Worm (Caenorhabditis elegans) whole organism, L4 larva: ENCODE measurements around the gene nhr-14.

ENCODE experiments used
- D1046.2 ChIP-seq: fragments of 200-800 bp; sonication (Bioruptor generic); IDR thresholded peaks from 2 replicates; pipeline ENCODE4 v1.3.6; 2022; ENCODE audit warnings: missing genetic modification characterization, missing compliant biosample characterization
- F49E8.2 ChIP-seq: sonication (generic microtip); optimal IDR thresholded peaks from 2 replicates; lab custom pipeline; 2016; ENCODE audit warnings: missing compliant biosample characterization, mild to moderate bottlenecking, missing genetic modification characterization, borderline replicate concordance
- R02D3.7 ChIP-seq: fragments of 150-350 bp; sonication (generic microtip); optimal IDR thresholded peaks from 3 replicates; lab custom pipeline; 2014; ENCODE audit warnings: missing biosample characterization, missing genetic modification characterization
- T20F7.1 ChIP-seq: fragments of 200-800 bp; sonication (Bioruptor generic); optimal IDR thresholded peaks from 2 replicates; lab custom pipeline; 2018; ENCODE audit warnings: mild to moderate bottlenecking, missing genetic modification characterization, missing compliant biosample characterization
- Y75B8A.6 ChIP-seq: fragments of 200-800 bp; sonication (Bioruptor generic); IDR thresholded peaks from 2 replicates; pipeline ENCODE4 v1.3.6; 2022; ENCODE audit warnings: missing genetic modification reagents, missing genetic modification characterization, missing compliant biosample characterization
- aha-1 ChIP-seq: fragments of 150-350 bp; peaks from one replicate; lab custom pipeline; 2014; ENCODE audit warnings: missing biosample characterization, missing genetic modification characterization
- attf-4 ChIP-seq: sonication (generic microtip); optimal IDR thresholded peaks from 3 replicates; lab custom pipeline; 2017; ENCODE audit warnings: missing biosample characterization, missing genetic modification characterization
- ceh-20 ChIP-seq: fragments of 200-800 bp; sonication (Bioruptor generic); IDR thresholded peaks from 2 replicates; pipeline ENCODE4 v1.3.6; 2022; ENCODE audit warnings: missing genetic modification reagents, missing genetic modification characterization, missing compliant biosample characterization
- ceh-44 ChIP-seq: fragments of 200-800 bp; sonication (Bioruptor generic); IDR thresholded peaks from 2 replicates; pipeline ENCODE4 v1.3.6; 2022; ENCODE audit warnings: missing genetic modification reagents, missing genetic modification characterization, missing compliant biosample characterization
- ces-1 ChIP-seq: fragments of 150-350 bp; sonication (generic microtip); optimal IDR thresholded peaks from 4 replicates; lab custom pipeline; 2014; ENCODE audit warnings: missing biosample characterization, missing genetic modification reagents, missing genetic modification characterization
- daf-16 ChIP-seq, 3 experiments: sonication (generic microtip); optimal IDR thresholded peaks; 2 replicates each; lab custom pipeline; 2016 to 2017; ENCODE audit warnings: missing genetic modification characterization in 3 of 3, missing genetic modification reagents in 3 of 3, mild to moderate bottlenecking in 2 of 3, missing compliant biosample characterization in 2 of 3, missing biosample characterization in 1 of 3, moderate library complexity in 1 of 3
- daf-8 ChIP-seq: fragments of 200-800 bp; sonication (Bioruptor generic); IDR thresholded peaks from 2 replicates; pipeline ENCODE4 v1.3.6; 2022; ENCODE audit warnings: missing genetic modification characterization, missing compliant biosample characterization
- dmd-6 ChIP-seq: fragments of 200-800 bp; sonication (Bioruptor generic); IDR thresholded peaks from 2 replicates; pipeline ENCODE4 v1.3.6; 2022; ENCODE audit warnings: missing genetic modification reagents, missing genetic modification characterization, missing compliant biosample characterization
- dmd-8 ChIP-seq: fragments of 200-800 bp; sonication (Bioruptor generic); IDR thresholded peaks from 2 replicates; pipeline ENCODE4 v1.3.6; 2022; ENCODE audit warnings: missing genetic modification characterization, missing compliant biosample characterization
- dve-1 ChIP-seq: sonication (generic microtip); optimal IDR thresholded peaks from 2 replicates; lab custom pipeline; 2017; ENCODE audit warnings: antibody characterized with exemption, mild to moderate bottlenecking, missing genetic modification characterization, missing compliant biosample characterization; ENCODE audit not compliant: insufficient read depth
- egl-43 ChIP-seq: fragments of 200-800 bp; sonication (Bioruptor generic); IDR thresholded peaks from 2 replicates; pipeline ENCODE4 v1.3.6; 2022; ENCODE audit warnings: missing genetic modification reagents, missing genetic modification characterization, missing compliant biosample characterization
- fos-1 ChIP-seq: fragments of 150-350 bp; optimal IDR thresholded peaks from 2 replicates; lab custom pipeline; 2014; ENCODE audit warnings: missing biosample characterization, missing genetic modification characterization
- gei-8 ChIP-seq: fragments of 200-800 bp; sonication (Bioruptor generic); optimal IDR thresholded peaks from 2 replicates; lab custom pipeline; 2018; ENCODE audit warnings: mild to moderate bottlenecking, missing genetic modification characterization, missing compliant biosample characterization
- hlh-11 ChIP-seq: fragments of 200-800 bp; sonication (Bioruptor generic); optimal IDR thresholded peaks from 2 replicates; lab custom pipeline; 2018; ENCODE audit warnings: mild to moderate bottlenecking, missing genetic modification characterization, missing compliant biosample characterization
- lin-39 ChIP-seq: fragments of 150-350 bp; optimal IDR thresholded peaks from 2 replicates; lab custom pipeline; 2014; ENCODE audit warnings: missing biosample characterization, missing genetic modification reagents, missing genetic modification characterization
- madf-5 ChIP-seq, 2 experiments: fragments of 200-800 bp; sonication (Bioruptor generic); IDR thresholded peaks; 2 replicates each; pipeline ENCODE4 v1.3.6; 2022; ENCODE audit warnings: missing compliant biosample characterization in 2 of 2, missing genetic modification characterization in 2 of 2
- mxl-2 ChIP-seq: fragments of 200-800 bp; sonication (Bioruptor generic); conservative IDR thresholded peaks from 2 replicates; pipeline ENCODE4 v1.3.6; 2022; ENCODE audit warnings: missing genetic modification reagents, missing genetic modification characterization, missing compliant biosample characterization
- nhr-25 ChIP-seq: sonication (generic microtip); optimal IDR thresholded peaks from 2 replicates; lab custom pipeline; 2017; ENCODE audit warnings: missing genetic modification characterization, mild to moderate bottlenecking, missing compliant biosample characterization, antibody characterized with exemption, moderate library complexity, borderline replicate concordance; ENCODE audit not compliant: insufficient read depth
- nhr-28 ChIP-seq: fragments of 150-350 bp; optimal IDR thresholded peaks from 2 replicates; lab custom pipeline; 2014; ENCODE audit warnings: missing biosample characterization, missing genetic modification characterization
- nhr-41 ChIP-seq: fragments of 200-800 bp; sonication (Bioruptor generic); IDR thresholded peaks from 2 replicates; pipeline ENCODE4 v1.3.6; 2022; ENCODE audit warnings: missing genetic modification reagents, missing genetic modification characterization, missing compliant biosample characterization
- nhr-6 ChIP-seq: fragments of 150-350 bp; optimal IDR thresholded peaks from 2 replicates; lab custom pipeline; 2014; ENCODE audit warnings: missing biosample characterization, missing genetic modification characterization
- nhr-77 ChIP-seq: fragments of 150-350 bp; optimal IDR thresholded peaks from 2 replicates; lab custom pipeline; 2014; ENCODE audit warnings: missing biosample characterization, missing genetic modification characterization
- php-3 ChIP-seq: fragments of 200-800 bp; sonication (Bioruptor generic); IDR thresholded peaks from 2 replicates; pipeline ENCODE4 v1.3.6; 2022; ENCODE audit warnings: missing genetic modification reagents, missing genetic modification characterization, missing compliant biosample characterization
- pqm-1 ChIP-seq: sonication (generic microtip); optimal IDR thresholded peaks from 2 replicates; lab custom pipeline; 2017; ENCODE audit warnings: missing biosample characterization, missing genetic modification characterization
- snpc-1.2 ChIP-seq: fragments of 200-800 bp; sonication (Bioruptor generic); IDR thresholded peaks from 2 replicates; pipeline ENCODE4 v1.3.6; 2022; ENCODE audit warnings: missing genetic modification reagents, missing genetic modification characterization, missing compliant biosample characterization
- spr-1 ChIP-seq: sonication (generic microtip); optimal IDR thresholded peaks from 2 replicates; lab custom pipeline; 2016; ENCODE audit warnings: mild to moderate bottlenecking, missing genetic modification characterization, missing compliant biosample characterization
- unc-130 ChIP-seq: sonication (generic microtip); optimal IDR thresholded peaks from 2 replicates; lab custom pipeline; 2016; ENCODE audit warnings: missing genetic modification reagents, missing genetic modification characterization, missing compliant biosample characterization
- unc-39 ChIP-seq: sonication (generic microtip); optimal IDR thresholded peaks from 2 replicates; lab custom pipeline; 2017; ENCODE audit warnings: missing biosample characterization, missing genetic modification characterization
- unc-62 ChIP-seq, 3 experiments: fragments of 150-350 bp in 1 of 3; sonication (generic microtip); optimal IDR thresholded peaks in 2 of 3; peaks in 1 of 3; 1 replicate in 1 of 3; 2 replicates in 2 of 3; lab custom pipeline; 2014 to 2017; ENCODE audit warnings: missing biosample characterization in 3 of 3, missing genetic modification characterization in 3 of 3, missing genetic modification reagents in 3 of 3, missing genotype in 1 of 3
- zfp-2 ChIP-seq: sonication (generic microtip); optimal IDR thresholded peaks from 2 replicates; lab custom pipeline; 2016; ENCODE audit warnings: mild to moderate bottlenecking, missing genetic modification characterization, missing compliant biosample characterization
- ztf-11 ChIP-seq: fragments of 150-350 bp; optimal IDR thresholded peaks from 2 replicates; lab custom pipeline; 2014; ENCODE audit warnings: missing biosample characterization, missing genetic modification characterization
- ztf-7 ChIP-seq: fragments of 150-350 bp; optimal IDR thresholded peaks from 2 replicates; lab custom pipeline; 2014; ENCODE audit warnings: missing biosample characterization, missing genetic modification characterization

nhr-14 gene

DNA sequence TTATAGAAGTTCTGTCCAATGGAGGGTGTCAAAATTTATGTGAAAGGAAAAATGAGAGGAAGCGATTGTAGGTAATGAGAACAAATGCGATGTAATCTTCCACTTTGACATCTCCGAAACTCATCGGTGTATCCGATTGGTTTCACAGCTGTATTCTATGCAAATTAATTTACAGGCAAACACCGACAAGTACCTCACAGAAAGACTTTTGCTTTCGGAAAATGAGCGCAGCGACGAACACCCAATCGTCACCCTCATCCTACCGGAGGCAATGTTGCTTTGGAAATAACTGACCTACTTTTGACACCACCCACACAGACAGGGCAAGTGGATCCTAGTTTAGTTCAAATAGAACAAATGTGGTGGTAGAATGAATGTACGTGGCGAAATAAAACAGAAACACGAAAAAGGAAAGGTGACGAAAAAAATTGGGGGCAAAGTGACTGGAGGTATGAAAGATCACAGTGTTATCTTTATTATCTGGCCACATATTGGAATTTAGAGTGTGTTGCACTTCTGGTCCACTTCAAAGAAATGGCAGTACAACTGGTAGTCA is 12.0 kb downstream of the nhr-14 start:
- TF ChIP-seq aha-1 = peak; percentile 94
- TF ChIP-seq hlh-11 (tag; lab: Kevin White, UChicago) = no peak
- peak in 1 of 2 experiments; percentile 57 for TF ChIP-seq unc-62 (GFP tag; optimal IDR thresholded peaks at IDR 0.05 in 1 of 2; lab: Kevin White, UChicago)
- TF ChIP-seq unc-62 (tag; optimal IDR thresholded peaks at IDR 0.05; lab: Kevin White, UChicago) = no peak
- TF ChIP-seq, all 104 proteins: peak for 2

ce11 chrX:8463085-8463645 is 12.8 kb downstream of the nhr-14 start, which contains the start of gene F16F9.4:
Gene F16F9.4 (minus strand): TSS chrX:8463360.
- peak; percentile 64 for TF ChIP-seq dve-1 (tag; lab: Kevin White, UChicago)
- peak; percentile 6 for TF ChIP-seq hlh-11 (tag; lab: Kevin White, UChicago)
- peak; percentile 37 for TF ChIP-seq dmd-6 (GFP tag; lab: Robert Waterston, UW)
- TF ChIP-seq nhr-77 (tag; lab: Kevin White, UChicago) = peak; percentile 51
- peak; percentile 92 for TF ChIP-seq nhr-28 (tag; lab: Kevin White, UChicago)
- TF ChIP-seq pqm-1 (tag; lab: Kevin White, UChicago) = peak; percentile 55
- TF ChIP-seq aha-1 = peak; percentile 94
- no peak for TF ChIP-seq unc-130
- TF ChIP-seq D1046.2 = no peak
- TF ChIP-seq daf-8 (GFP tag; lab: Robert Waterston, UW) = no peak
- TF ChIP-seq ceh-44 (GFP tag; lab: Robert Waterston, UW) = no peak
- TF ChIP-seq ztf-7 = no peak
- TF ChIP-seq mxl-2 (GFP tag; lab: Robert Waterston, UW) = no peak
- TF ChIP-seq dmd-8 (GFP tag; lab: Robert Waterston, UW) = no peak
- TF ChIP-seq spr-1 (tag; lab: Kevin White, UChicago) = no peak
- TF ChIP-seq R02D3.7 (tag; lab: Kevin White, UChicago) = no peak
- no peak for TF ChIP-seq Y75B8A.6
- no peak for TF ChIP-seq daf-16 (GFP tag; optimal IDR thresholded peaks at IDR 0.05; lab: Kevin White, UChicago)
- TF ChIP-seq daf-16 (tag; optimal IDR thresholded peaks at IDR 0.05; lab: Kevin White, UChicago) = peak; percentile 33
- TF ChIP-seq nhr-6 (tag; lab: Kevin White, UChicago) = no peak
- TF ChIP-seq ces-1 = no peak

DNA sequence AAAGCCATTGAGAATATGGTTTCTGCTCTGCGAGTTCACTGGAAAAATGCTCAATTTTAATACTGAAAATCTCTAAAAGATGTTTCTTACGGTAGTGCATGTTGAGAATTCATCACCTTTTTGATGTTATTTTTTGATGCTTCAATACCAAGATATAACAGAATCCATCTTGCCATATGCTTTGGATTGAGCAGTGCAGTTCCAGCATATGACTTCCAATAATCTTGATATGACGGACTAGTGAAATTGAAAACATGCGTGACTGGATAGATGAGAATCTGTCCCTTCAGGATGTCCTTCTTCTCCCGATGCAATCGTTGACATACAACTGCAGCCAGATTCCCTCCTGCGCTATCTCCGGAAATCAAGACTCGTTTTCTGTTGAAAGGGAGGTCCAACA is 15.0 kb downstream of the nhr-14 start:
- peak in 1 of 2 experiments; percentile 97 for TF ChIP-seq unc-62 (GFP tag; optimal IDR thresholded peaks at IDR 0.05 in 1 of 2; lab: Kevin White, UChicago)
- TF ChIP-seq unc-62 (tag; optimal IDR thresholded peaks at IDR 0.05; lab: Kevin White, UChicago) = no peak
- TF ChIP-seq ceh-20 (GFP tag; lab: Robert Waterston, UW) = no peak

DNA sequence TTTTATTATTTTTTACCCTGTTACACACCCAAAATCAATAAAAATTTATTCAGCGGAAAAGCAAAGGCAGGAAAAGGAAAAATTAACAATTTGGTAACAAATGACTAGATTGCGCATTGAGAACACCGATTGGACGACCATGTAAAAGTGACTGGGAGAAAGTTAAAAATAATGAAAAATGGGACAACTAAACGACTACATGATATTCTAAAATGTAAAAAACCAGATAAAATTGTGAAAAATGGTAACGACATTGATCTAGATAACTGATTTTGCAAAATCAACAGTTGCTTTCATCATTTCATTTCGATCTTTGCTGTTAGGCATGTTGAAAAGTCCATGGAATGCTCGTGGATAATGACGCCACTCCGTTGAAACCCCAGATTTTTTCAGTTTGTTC is 16.2 kb downstream of the nhr-14 start:
- no peak for TF ChIP-seq nhr-41 (GFP tag; lab: Robert Waterston, UW)
- peak; percentile 90 for TF ChIP-seq aha-1
- TF ChIP-seq daf-16 (GFP tag; optimal IDR thresholded peaks at IDR 0.05; lab: Kevin White, UChicago) = no peak
- TF ChIP-seq daf-16 (tag; optimal IDR thresholded peaks at IDR 0.05; lab: Kevin White, UChicago) = no peak

- TF ChIP-seq snpc-1.2 (GFP tag; lab: Robert Waterston, UW) = peak; percentile 49; the same call in 1 of the 2 replicates
Observed at ce11 chrX:8458917-8459316, 17.1 kb downstream of the nhr-14 start.

DNA sequence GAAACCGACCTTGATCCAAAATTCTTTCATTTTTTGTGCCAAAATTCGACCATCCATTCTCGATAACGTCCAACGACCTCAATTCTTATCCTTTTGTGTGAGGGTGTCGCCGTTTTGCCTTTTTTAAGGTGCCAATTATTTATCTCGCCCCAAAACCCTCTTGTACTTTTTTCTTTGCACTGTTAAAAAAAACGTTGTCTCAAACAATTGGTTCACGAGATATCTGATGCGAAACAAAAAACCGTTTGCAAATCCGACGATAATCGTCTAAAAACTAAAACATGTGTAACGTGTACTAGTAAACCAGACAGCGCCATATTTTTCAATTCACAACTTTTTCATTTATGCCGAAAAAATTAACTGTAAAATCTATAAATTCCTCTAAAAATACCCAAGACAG is 18.7 kb downstream of the nhr-14 start, which contains the start of gene F16F9.3:
TSS of gene F16F9.3 (plus strand) at position 301 of the 400 bp plus-strand sequence.
- no peak for TF ChIP-seq php-3 (GFP tag; lab: Robert Waterston, UW)
- TF ChIP-seq unc-39 (tag; lab: Kevin White, UChicago) = no peak
- TF ChIP-seq F49E8.2 (tag; lab: Kevin White, UChicago) = no peak
- TF ChIP-seq zfp-2 (tag; lab: Kevin White, UChicago) = no peak
- TF ChIP-seq fos-1 (tag; lab: Kevin White, UChicago) = no peak
- TF ChIP-seq nhr-25 (tag; lab: Kevin White, UChicago) = no peak
- no peak for TF ChIP-seq madf-5 (GFP tag; IDR thresholded peaks at IDR 0.05; lab: Robert Waterston, UW)
- TF ChIP-seq dve-1 (tag; lab: Kevin White, UChicago) = no peak
- no peak for TF ChIP-seq ztf-11 (tag; lab: Kevin White, UChicago)
- TF ChIP-seq unc-130 = no peak
- TF ChIP-seq D1046.2 = no peak
- no peak for TF ChIP-seq egl-43
- no peak for TF ChIP-seq lin-39 (tag; lab: Kevin White, UChicago)
- TF ChIP-seq T20F7.1 = no peak
- TF ChIP-seq gei-8 = no peak
- TF ChIP-seq attf-4 (tag; lab: Kevin White, UChicago) = no peak
